Worm (Caenorhabditis elegans): ENCODE measurements around the gene sec-5.

Gene sec-5

ce11 chrII:9177080-9177479 is at the start of gene sec-5, which contains the start of gene pir-1:
Gene sec-5 (minus strand): TSS chrII:9177152.
Gene pir-1 (plus strand): TSS chrII:9177300.
- no peak for TF ChIP-seq dao-5 (tag; optimal IDR thresholded peaks at IDR 0.05)
- TF ChIP-seq him-1 (tag; optimal IDR thresholded peaks at IDR 0.05) = no peak
- TF ChIP-seq W03F9.2 (tag; optimal IDR thresholded peaks at IDR 0.05) = peak; percentile 11

- TF ChIP-seq W03F9.2 (tag; optimal IDR thresholded peaks at IDR 0.05) (no peak), him-1 (tag; optimal IDR thresholded peaks at IDR 0.05) (no peak), dao-5 (tag; optimal IDR thresholded peaks at IDR 0.05) (no peak)
Observed at ce11 chrII:9222969-9223368, 46.0 kb upstream of the sec-5 start, which contains the start of gene ZK1067.3. Gene ZK1067.3 (plus strand): TSS chrII:9223269.

- peak; percentile 46 for TF ChIP-seq W03F9.2 (tag; optimal IDR thresholded peaks at IDR 0.05)
- TF ChIP-seq him-1 (tag; optimal IDR thresholded peaks at IDR 0.05) = no peak
- TF ChIP-seq dao-5 (tag; optimal IDR thresholded peaks at IDR 0.05) = no peak
Observed at ce11 chrII:9213055-9213708, 36.2 kb upstream of the sec-5 start, which contains the start of gene znfx-1. Gene znfx-1 (plus strand): TSS chrII:9213658.

- no peak for TF ChIP-seq him-1 (tag; optimal IDR thresholded peaks at IDR 0.05)
- TF ChIP-seq dao-5 (tag; optimal IDR thresholded peaks at IDR 0.05) = no peak
- no peak for TF ChIP-seq W03F9.2 (tag; optimal IDR thresholded peaks at IDR 0.05)
Observed at ce11 chrII:9211684-9212083, 34.7 kb upstream of the sec-5 start.

- TF ChIP-seq W03F9.2 (tag; optimal IDR thresholded peaks at IDR 0.05) (no peak), dao-5 (tag; optimal IDR thresholded peaks at IDR 0.05) (no peak), him-1 (tag; optimal IDR thresholded peaks at IDR 0.05) (no peak)
Observed at ce11 chrII:9210076-9210475, 33.1 kb upstream of the sec-5 start, which contains the start of gene ZK1067.4. Gene ZK1067.4 (plus strand): TSS chrII:9210376.

ce11 chrII:9197212-9197611 is 20.3 kb upstream of the sec-5 start, which contains the start of gene let-23:
Gene let-23 (plus strand): TSS chrII:9197512.
- TF ChIP-seq dao-5 (tag; optimal IDR thresholded peaks at IDR 0.05) (no peak), him-1 (tag; optimal IDR thresholded peaks at IDR 0.05) (no peak), W03F9.2 (tag; optimal IDR thresholded peaks at IDR 0.05) (no peak)

- TF ChIP-seq him-1 (tag; optimal IDR thresholded peaks at IDR 0.05) (no peak), dao-5 (tag; optimal IDR thresholded peaks at IDR 0.05) (no peak), W03F9.2 (tag; optimal IDR thresholded peaks at IDR 0.05) (peak; percentile 44)
Observed at ce11 chrII:9196325-9196724, 19.4 kb upstream of the sec-5 start.

- TF ChIP-seq dao-5 (tag; optimal IDR thresholded peaks at IDR 0.05) = no peak
- no peak for TF ChIP-seq him-1 (tag; optimal IDR thresholded peaks at IDR 0.05)
- no peak for TF ChIP-seq W03F9.2 (tag; optimal IDR thresholded peaks at IDR 0.05)
Observed at ce11 chrII:9194195-9194594, 17.2 kb upstream of the sec-5 start, which contains the start of gene twk-4. Gene twk-4 (minus strand): TSS chrII:9194295.

- TF ChIP-seq W03F9.2 (tag; optimal IDR thresholded peaks at IDR 0.05) = no peak
- no peak for TF ChIP-seq dao-5 (tag; optimal IDR thresholded peaks at IDR 0.05)
- TF ChIP-seq him-1 (tag; optimal IDR thresholded peaks at IDR 0.05) = no peak
Observed at ce11 chrII:9190513-9191099, 13.7 kb upstream of the sec-5 start.

- no peak for TF ChIP-seq him-1 (tag; optimal IDR thresholded peaks at IDR 0.05)
- TF ChIP-seq W03F9.2 (tag; optimal IDR thresholded peaks at IDR 0.05) = no peak
- TF ChIP-seq dao-5 (tag; optimal IDR thresholded peaks at IDR 0.05) = no peak
Observed at ce11 chrII:9189648-9190047, 12.7 kb upstream of the sec-5 start.

- TF ChIP-seq W03F9.2 (tag; optimal IDR thresholded peaks at IDR 0.05) (no peak), him-1 (tag; optimal IDR thresholded peaks at IDR 0.05) (no peak), dao-5 (tag; optimal IDR thresholded peaks at IDR 0.05) (no peak)
Observed at ce11 chrII:9188380-9188779, 11.4 kb upstream of the sec-5 start, which contains the start of gene sym-2. Gene sym-2 (minus strand): TSS chrII:9188480.

ce11 chrII:9185915-9186314 is 9.0 kb upstream of the sec-5 start:
- TF ChIP-seq him-1 (tag; optimal IDR thresholded peaks at IDR 0.05) (no peak), W03F9.2 (tag; optimal IDR thresholded peaks at IDR 0.05) (no peak)

ce11 chrII:9181155-9181554 is 4.2 kb upstream of the sec-5 start:
- TF ChIP-seq him-1 (tag; optimal IDR thresholded peaks at IDR 0.05) = no peak
- TF ChIP-seq dao-5 (tag; optimal IDR thresholded peaks at IDR 0.05) = no peak
- TF ChIP-seq W03F9.2 (tag; optimal IDR thresholded peaks at IDR 0.05) = no peak

- TF ChIP-seq W03F9.2 (tag; optimal IDR thresholded peaks at IDR 0.05) (no peak), dao-5 (tag; optimal IDR thresholded peaks at IDR 0.05) (no peak), him-1 (tag; optimal IDR thresholded peaks at IDR 0.05) (no peak)
Observed at ce11 chrII:9178811-9179210, 1.9 kb upstream of the sec-5 start.

All from whole organism, L4/young adult.